Worm (Caenorhabditis elegans) whole organism, young adult: ENCODE results near the gene rpl-38.

ENCODE experiments used
- B0261.1 ChIP-seq: sonication (generic microtip); optimal IDR thresholded peaks from 2 replicates; lab custom pipeline; 2016; ENCODE audit warnings: mild to moderate bottlenecking, missing genetic modification characterization, moderate library complexity, missing compliant biosample characterization
- B0336.3 ChIP-seq: fragments of 200-800 bp; sonication (Bioruptor generic); IDR thresholded peaks from 2 replicates; pipeline ENCODE4 v1.3.6; 2022; ENCODE audit warnings: missing genetic modification characterization, missing compliant biosample characterization
- C17E4.6 ChIP-seq: fragments of 200-800 bp; sonication (Bioruptor generic); IDR thresholded peaks from 2 replicates; pipeline ENCODE4 v1.3.6; 2022; ENCODE audit warnings: missing genetic modification reagents, missing genetic modification characterization, missing compliant biosample characterization
- F10E7.11 ChIP-seq: sonication (generic microtip); optimal IDR thresholded peaks from 2 replicates; lab custom pipeline; 2017; ENCODE audit warnings: mild to moderate bottlenecking, missing genetic modification characterization, moderate library complexity, missing compliant biosample characterization
- F52B5.7 ChIP-seq: sonication (generic microtip); optimal IDR thresholded peaks from 2 replicates; lab custom pipeline; 2016; ENCODE audit warnings: mild to moderate bottlenecking, missing genetic modification characterization, missing compliant biosample characterization
- F57A8.1 ChIP-seq: fragments of 200-800 bp; sonication (Bioruptor generic); optimal IDR thresholded peaks from 2 replicates; lab custom pipeline; 2018; ENCODE audit warnings: mild to moderate bottlenecking, missing genetic modification characterization, moderate library complexity, missing compliant biosample characterization
- Y79H2A.3 ChIP-seq: fragments of 200-800 bp; sonication (Bioruptor generic); conservative IDR thresholded peaks from 2 replicates; pipeline ENCODE4 v1.3.6; 2022; ENCODE audit warnings: missing genetic modification reagents, missing genetic modification characterization, missing compliant biosample characterization
- attf-6 ChIP-seq: fragments of 200-800 bp; sonication (Bioruptor generic); IDR thresholded peaks from 2 replicates; pipeline ENCODE4 v1.3.6; 2022; ENCODE audit warnings: missing genetic modification reagents, missing genetic modification characterization, missing compliant biosample characterization
- ceh-91 ChIP-seq: fragments of 200-800 bp; sonication (Bioruptor generic); IDR thresholded peaks from 2 replicates; pipeline ENCODE4 v1.3.6; 2022; ENCODE audit warnings: missing genetic modification reagents, missing genetic modification characterization, missing compliant biosample characterization
- chd-7 ChIP-seq: sonication (generic microtip); optimal IDR thresholded peaks from 2 replicates; lab custom pipeline; 2016; ENCODE audit warnings: mild to moderate bottlenecking, missing genetic modification characterization, moderate library complexity, missing compliant biosample characterization
- dpl-1 ChIP-seq: fragments of 150-350 bp; optimal IDR thresholded peaks from 2 replicates; lab custom pipeline; 2014; ENCODE audit warnings: missing biosample characterization, missing genetic modification reagents, missing genetic modification characterization
- efl-1 ChIP-seq: fragments of 150-350 bp; optimal IDR thresholded peaks from 2 replicates; lab custom pipeline; 2014; ENCODE audit warnings: missing biosample characterization, missing genetic modification reagents, missing genetic modification characterization
- ekl-4 ChIP-seq: fragments of 200-800 bp; sonication (Bioruptor generic); IDR thresholded peaks from 2 replicates; pipeline ENCODE4 v1.3.6; 2022; ENCODE audit warnings: missing genetic modification reagents, missing genetic modification characterization, missing compliant biosample characterization
- gei-17 ChIP-seq: fragments of 200-800 bp; sonication (Bioruptor generic); optimal IDR thresholded peaks from 2 replicates; lab custom pipeline; 2018; ENCODE audit warnings: mild to moderate bottlenecking, missing genetic modification characterization, missing compliant biosample characterization
- hlh-12 ChIP-seq: sonication (generic microtip); optimal IDR thresholded peaks from 2 replicates; lab custom pipeline; 2016; ENCODE audit warnings: missing genetic modification characterization, missing compliant biosample characterization
- hmg-1.2 ChIP-seq: fragments of 200-800 bp; sonication (Bioruptor generic); IDR thresholded peaks from 2 replicates; pipeline ENCODE4 v1.3.6; 2022; ENCODE audit warnings: missing genetic modification reagents, missing genetic modification characterization, missing compliant biosample characterization
- hsf-1 ChIP-seq: fragments of 200-800 bp; sonication (Bioruptor generic); IDR thresholded peaks from 2 replicates; pipeline ENCODE4 v1.3.6; 2022; ENCODE audit warnings: missing genetic modification reagents, missing genetic modification characterization, missing compliant biosample characterization
- let-607 ChIP-seq, 2 experiments: fragments of 200-800 bp in 1 of 2; sonication (Bioruptor generic) in 1 of 2; sonication (generic microtip) in 1 of 2; optimal IDR thresholded peaks; 2 replicates each; lab custom pipeline; 2016 to 2018; ENCODE audit warnings: mild to moderate bottlenecking in 2 of 2, missing compliant biosample characterization in 2 of 2, missing genetic modification characterization in 2 of 2, moderate library complexity in 2 of 2, missing genotype in 1 of 2
- lin-35 ChIP-seq, 3 experiments: fragments of 150-350 bp in 2 of 3; sonication (generic microtip) in 1 of 3; optimal IDR thresholded peaks; 2 replicates each; lab custom pipeline; 2014 to 2018; ENCODE audit warnings: missing biosample characterization in 3 of 3, missing genetic modification characterization in 3 of 3, missing genetic modification reagents in 3 of 3
- lin-54 ChIP-seq: fragments of 200-800 bp; sonication (Bioruptor generic); optimal IDR thresholded peaks from 2 replicates; lab custom pipeline; 2018; ENCODE audit warnings: mild to moderate bottlenecking, missing genetic modification characterization, missing compliant biosample characterization
- lsl-1 ChIP-seq: fragments of 200-800 bp; sonication (Bioruptor generic); optimal IDR thresholded peaks from 2 replicates; lab custom pipeline; 2018; ENCODE audit warnings: mild to moderate bottlenecking, missing genetic modification characterization, moderate library complexity, missing compliant biosample characterization
- lsy-27 ChIP-seq: sonication (generic microtip); optimal IDR thresholded peaks from 2 replicates; lab custom pipeline; 2017; ENCODE audit warnings: missing genetic modification characterization, mild to moderate bottlenecking, missing compliant biosample characterization, antibody characterized with exemption, missing genotype, borderline replicate concordance; ENCODE audit not compliant: insufficient read depth
- madf-6 ChIP-seq: fragments of 200-800 bp; sonication (Bioruptor generic); IDR thresholded peaks from 2 replicates; pipeline ENCODE4 v1.3.6; 2022; ENCODE audit warnings: missing genetic modification reagents, missing genetic modification characterization, missing compliant biosample characterization
- mel-28 ChIP-seq: sonication (generic microtip); optimal IDR thresholded peaks from 2 replicates; lab custom pipeline; 2016; ENCODE audit warnings: borderline replicate concordance, mild to moderate bottlenecking, missing genetic modification characterization, missing compliant biosample characterization
- mes-4 ChIP-seq: sonication (generic microtip); optimal IDR thresholded peaks from 2 replicates; lab custom pipeline; 2016; ENCODE audit warnings: missing genotype, missing genetic modification characterization, missing compliant biosample characterization
- nfya-1 ChIP-seq: sonication (generic microtip); optimal IDR thresholded peaks from 2 replicates; lab custom pipeline; 2017; ENCODE audit warnings: antibody characterized with exemption, missing compliant biosample characterization, missing genetic modification characterization, borderline replicate concordance; ENCODE audit not compliant: insufficient read depth
- nhr-120 ChIP-seq: fragments of 200-800 bp; sonication (Bioruptor generic); IDR thresholded peaks from 2 replicates; pipeline ENCODE4 v1.3.6; 2022; ENCODE audit warnings: missing genetic modification characterization, missing compliant biosample characterization
- nhr-90 ChIP-seq: sonication (generic microtip); optimal IDR thresholded peaks from 2 replicates; lab custom pipeline; 2016; ENCODE audit warnings: missing genotype, mild to moderate bottlenecking, missing genetic modification characterization, missing compliant biosample characterization
- pbrm-1 ChIP-seq: fragments of 200-800 bp; sonication (Bioruptor generic); IDR thresholded peaks from 2 replicates; pipeline ENCODE4 v1.3.6; 2022; ENCODE audit warnings: missing genetic modification reagents, missing genetic modification characterization, missing compliant biosample characterization
- rcor-1 ChIP-seq: fragments of 200-800 bp; sonication (Bioruptor generic); IDR thresholded peaks from 2 replicates; pipeline ENCODE4 v1.3.6; 2022; ENCODE audit warnings: missing genetic modification reagents, missing genetic modification characterization, missing compliant biosample characterization
- repo-1 ChIP-seq: sonication (generic microtip); optimal IDR thresholded peaks from 2 replicates; lab custom pipeline; 2017; ENCODE audit warnings: mild to moderate bottlenecking, missing genetic modification characterization, missing compliant biosample characterization
- rpc-1 ChIP-seq, 2 experiments: fragments of 150-350 bp in 1 of 2; sonication (generic microtip) in 1 of 2; optimal IDR thresholded peaks; 2 replicates each; lab custom pipeline; 2014 to 2018; ENCODE audit warnings: missing biosample characterization in 1 of 2, missing genetic modification characterization in 1 of 2, missing genetic modification reagents in 1 of 2, missing genotype in 1 of 2
- snpc-4 ChIP-seq, 5 experiments: fragments of 150-350 bp in 1 of 5; sonication (generic microtip) in 4 of 5; optimal IDR thresholded peaks; 2 replicates each; lab custom pipeline; 2014 to 2018; ENCODE audit warnings: missing genetic modification characterization in 5 of 5, missing biosample characterization in 3 of 5, antibody characterized with exemption in 2 of 5, mild to moderate bottlenecking in 2 of 5, missing compliant biosample characterization in 2 of 5, missing genotype in 2 of 5, moderate library complexity in 2 of 5, missing genetic modification reagents in 1 of 5
- sptf-2 ChIP-seq: fragments of 200-800 bp; sonication (Bioruptor generic); optimal IDR thresholded peaks from 2 replicates; lab custom pipeline; 2018; ENCODE audit warnings: mild to moderate bottlenecking, missing genetic modification characterization, missing compliant biosample characterization
- tbp1 ChIP-seq: fragments of 200-800 bp; sonication (Bioruptor generic); optimal IDR thresholded peaks from 2 replicates; lab custom pipeline; 2018; ENCODE audit warnings: mild to moderate bottlenecking, missing genetic modification characterization, missing compliant biosample characterization
- unc-130 ChIP-seq: sonication (generic microtip); optimal IDR thresholded peaks from 2 replicates; lab custom pipeline; 2016; ENCODE audit warnings: missing genetic modification reagents, missing genetic modification characterization, missing compliant biosample characterization
- unc-62 ChIP-seq: fragments of 150-350 bp; optimal IDR thresholded peaks from 2 replicates; lab custom pipeline; 2014; ENCODE audit warnings: missing biosample characterization, missing genetic modification reagents, missing genetic modification characterization
- xnd-1 ChIP-seq: sonication (generic microtip); optimal IDR thresholded peaks from 2 replicates; lab custom pipeline; 2016; ENCODE audit warnings: missing genotype, missing genetic modification reagents, missing genetic modification characterization, missing compliant biosample characterization
- ztf-26 ChIP-seq: sonication (generic microtip); optimal IDR thresholded peaks from 2 replicates; lab custom pipeline; 2017; ENCODE audit warnings: missing genetic modification characterization, missing compliant biosample characterization

The rpl-38 gene

DNA sequence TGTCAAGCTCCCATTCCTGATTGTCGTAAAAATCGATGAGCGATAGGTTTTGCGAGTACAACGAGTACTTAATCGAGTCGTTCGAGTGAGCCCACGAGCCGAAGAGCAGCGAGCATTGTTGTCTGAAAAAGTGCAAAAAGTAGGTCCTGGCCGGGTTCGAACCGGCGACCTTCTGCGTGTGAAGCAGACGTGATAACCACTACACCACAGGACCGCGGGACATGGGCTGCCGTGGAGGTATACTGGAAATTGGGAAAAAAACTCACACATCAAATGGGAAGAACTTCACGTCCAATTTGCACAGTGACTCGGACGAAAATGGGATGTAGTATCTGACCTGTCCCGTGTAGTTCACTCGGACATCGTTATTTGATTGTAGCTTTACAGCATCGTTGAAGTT is 3.4 kb downstream of the rpl-38 start (continued):
- TF ChIP-seq efl-1 (GFP tag; lab: Kevin White, UChicago) (no peak), nhr-90 (tag; lab: Kevin White, UChicago) (peak; percentile 51), lsy-27 (tag; lab: Kevin White, UChicago) (no peak), F57A8.1 (no peak), hlh-12 (tag; lab: Kevin White, UChicago) (no peak), mel-28 (tag; lab: Kevin White, UChicago) (no peak), chd-7 (no peak), hsf-1 (GFP tag; lab: Robert Waterston, UW) (0 out of 2 replicates have a peak, but pooled peaks have one; percentile 10), dpl-1 (no peak), B0336.3 (GFP tag; lab: Robert Waterston, UW) (no peak), gei-17 (no peak), sptf-2 (GFP tag; lab: Kevin White, UChicago) (no peak), snpc-4 (GFP tag; optimal IDR thresholded peaks at IDR 0.05; lab: Kevin White, UChicago) (no peak), snpc-4 (tag; optimal IDR thresholded peaks at IDR 0.05; lab: Kevin White, UChicago) (peak in 1 of 4 experiments; percentile 45), F52B5.7 (tag; lab: Kevin White, UChicago) (peak; percentile 16), repo-1 (tag; lab: Kevin White, UChicago) (no peak), unc-130 (GFP tag; lab: Kevin White, UChicago) (no peak), mes-4 (tag; lab: Kevin White, UChicago) (no peak), rpc-1 (optimal IDR thresholded peaks at IDR 0.05; lab: Kevin White, UChicago) (peak; percentile 47), rpc-1 (tag; optimal IDR thresholded peaks at IDR 0.05; lab: Kevin White, UChicago) (peak; percentile 73), xnd-1 (tag; lab: Kevin White, UChicago) (no peak), attf-6 (GFP tag; lab: Robert Waterston, UW) (no peak)

DNA sequence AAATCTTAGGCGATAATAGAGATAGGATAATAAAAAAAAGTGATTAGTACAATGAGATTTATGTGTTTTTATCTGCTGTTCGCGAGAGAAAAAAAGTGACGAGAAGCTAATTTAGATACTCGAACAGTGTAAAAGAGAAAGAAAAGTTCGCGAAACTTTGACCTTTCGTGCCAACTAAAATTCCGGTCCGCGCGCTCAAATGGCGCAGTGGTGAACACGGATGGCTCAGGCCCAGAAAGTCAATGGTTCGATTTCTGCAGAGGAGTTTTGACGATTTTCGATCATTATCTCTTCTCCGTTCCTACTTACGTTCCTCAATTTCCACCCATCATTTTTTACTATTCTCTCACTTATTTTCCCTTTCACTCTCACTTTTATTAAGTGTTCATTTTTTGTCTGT is 4.5 kb downstream of the rpl-38 start:
- TF ChIP-seq hmg-1.2: no peak
- TF ChIP-seq F57A8.1: no peak
- TF ChIP-seq tbp1 (GFP tag; lab: Kevin White, UChicago): peak; percentile 71
- no peak for TF ChIP-seq rpc-1 (optimal IDR thresholded peaks at IDR 0.05; lab: Kevin White, UChicago)
- TF ChIP-seq rpc-1 (tag; optimal IDR thresholded peaks at IDR 0.05; lab: Kevin White, UChicago): peak; percentile 53
- no peak for TF ChIP-seq lsl-1
- peak; percentile 11 for TF ChIP-seq B0261.1 (tag; lab: Kevin White, UChicago)

- TF ChIP-seq C17E4.6 (GFP tag; lab: Robert Waterston, UW) (no peak), lsy-27 (tag; lab: Kevin White, UChicago) (no peak), let-607 (tag; optimal IDR thresholded peaks at IDR 0.05; lab: Kevin White, UChicago) (no peak), lin-54 (no peak), madf-6 (no peak), nfya-1 (tag; lab: Kevin White, UChicago) (no peak), ceh-91 (GFP tag; lab: Robert Waterston, UW) (no peak), Y79H2A.3 (no peak), pbrm-1 (no peak), attf-6 (GFP tag; lab: Robert Waterston, UW) (no peak), hsf-1 (GFP tag; lab: Robert Waterston, UW) (no peak), ztf-26 (no peak)
These were observed 5.4 kb downstream of the rpl-38 start, which contains the start of gene F21A3.3 for ce11 chrV:15517413-15517812. Gene F21A3.3, plus strand, starts transcription at chrV:15517713.

ce11 chrV:15519845-15520244 is 7.9 kb downstream of the rpl-38 start:
- TF ChIP-seq lin-35 (GFP tag; optimal IDR thresholded peaks at IDR 0.05; lab: Kevin White, UChicago) (no peak), F10E7.11 (tag; lab: Kevin White, UChicago) (no peak), ekl-4 (no peak), rcor-1 (GFP tag; lab: Robert Waterston, UW) (no peak), unc-62 (GFP tag; lab: Kevin White, UChicago) (no peak), nhr-120 (no peak)
